Worm (Caenorhabditis elegans): ENCODE results near the gene fbxa-160.

- TF ChIP-seq ztf-11 (tag; optimal IDR thresholded peaks at IDR 0.05): no peak
- TF ChIP-seq F13H6.1 (tag; optimal IDR thresholded peaks at IDR 0.05): no peak
- no peak for TF ChIP-seq Y55F3AM.14 (GFP tag; optimal IDR thresholded peaks at IDR 0.05)
- TF ChIP-seq ceh-16 (tag; optimal IDR thresholded peaks at IDR 0.05): no peak
- no peak for TF ChIP-seq unc-39 (tag; optimal IDR thresholded peaks at IDR 0.05)
- TF ChIP-seq lin-13 (GFP tag; optimal IDR thresholded peaks at IDR 0.05): no peak
- TF ChIP-seq lsy-2 (tag; optimal IDR thresholded peaks at IDR 0.05): no peak
- TF ChIP-seq ceh-82 (tag; optimal IDR thresholded peaks at IDR 0.05): no peak
- TF ChIP-seq lin-39 (tag; optimal IDR thresholded peaks at IDR 0.05): no peak
- TF ChIP-seq nhr-23 (tag; optimal IDR thresholded peaks at IDR 0.05): no peak
- TF ChIP-seq aly-2 (tag; optimal IDR thresholded peaks at IDR 0.05): no peak
- TF ChIP-seq alr-1 (tag; optimal IDR thresholded peaks at IDR 0.05): no peak
These were observed 28.9 kb upstream of the fbxa-160 start, which contains the start of gene fbxb-15 for ce11 chrII:1653397-1653796.

Measured in whole organism, L2 larva.